Fruit fly (Drosophila melanogaster): ENCODE measurements around the gene Eogt.

Gene Eogt

dm6 chr2L:2398459-2398858 lies 17.6 kb downstream of the Eogt start (continued):
- peak; percentile 10 for TF ChIP-seq PHDP (tag; optimal IDR thresholded peaks at IDR 0.05)
- 0 out of 2 replicates have a peak, but pooled peaks have one; percentile 16 for TF ChIP-seq Ptx1 (GFP tag; IDR thresholded peaks at IDR 0.05)
- peak; percentile 19 for TF ChIP-seq grau (tag; optimal IDR thresholded peaks at IDR 0.05)
- peak; percentile 13; the same call in 1 of the 2 replicates for TF ChIP-seq E2f2 (GFP tag; IDR thresholded peaks at IDR 0.05)
- peak; percentile 29; the same call in 1 of the 2 replicates for TF ChIP-seq Xrp1 (GFP tag; IDR thresholded peaks at IDR 0.05)
- peak; percentile 27 for TF ChIP-seq unpg (GFP tag; optimal IDR thresholded peaks at IDR 0.05)
- TF ChIP-seq lmd (GFP tag; IDR thresholded peaks at IDR 0.05): no peak
- TF ChIP-seq CG8359 (GFP tag; optimal IDR thresholded peaks at IDR 0.05; ENCODE audit: borderline replicate concordance): no peak
- TF ChIP-seq dm (GFP tag; optimal IDR thresholded peaks at IDR 0.05): no peak
- 0 out of 2 replicates have a peak, but pooled peaks have one; percentile 10 for TF ChIP-seq HLH3B (GFP tag; IDR thresholded peaks at IDR 0.05)
- peak; percentile 1 for TF ChIP-seq CG10979 (tag; optimal IDR thresholded peaks at IDR 0.05)
- no peak for TF ChIP-seq CG14667 (GFP tag; IDR thresholded peaks at IDR 0.05)
- TF ChIP-seq hkb (optimal IDR thresholded peaks at IDR 0.05): no peak
- no peak for TF ChIP-seq hkb (GFP tag; IDR thresholded peaks at IDR 0.05)
- TF ChIP-seq sima (GFP tag; optimal IDR thresholded peaks at IDR 0.05): no peak
- peak; percentile 12 for TF ChIP-seq CG7839 (tag; optimal IDR thresholded peaks at IDR 0.05)
- no peak for TF ChIP-seq ash1 (GFP tag; optimal IDR thresholded peaks at IDR 0.05)
- TF ChIP-seq gsb (GFP tag; IDR thresholded peaks at IDR 0.05): no peak
- peak; percentile 23 for TF ChIP-seq CG8388 (GFP tag; optimal IDR thresholded peaks at IDR 0.05)
- peak; percentile 54 for TF ChIP-seq gem (tag; optimal IDR thresholded peaks at IDR 0.05)
- TF ChIP-seq stwl (tag; optimal IDR thresholded peaks at IDR 0.05): no peak
- 0 out of 2 replicates have a peak, but pooled peaks have one; percentile 5 for TF ChIP-seq Ada2b (GFP tag; IDR thresholded peaks at IDR 0.05)
- TF ChIP-seq CG15269 (tag; optimal IDR thresholded peaks at IDR 0.05): peak; percentile 16
- no peak for TF ChIP-seq pan (optimal IDR thresholded peaks at IDR 0.05)
- TF ChIP-seq pan (GFP tag; optimal IDR thresholded peaks at IDR 0.05 in 1 of 2, IDR thresholded peaks at IDR 0.05 in 1 of 2): peak in 1 of 2 experiments; percentile 5
- TF ChIP-seq CG9437 (GFP tag; optimal IDR thresholded peaks at IDR 0.05): no peak
- TF ChIP-seq CG11504 (tag; optimal IDR thresholded peaks at IDR 0.05): peak; percentile 45
- peak; percentile 14 for TF ChIP-seq CG17359 (tag; optimal IDR thresholded peaks at IDR 0.05)
- TF ChIP-seq ttk (GFP tag; IDR thresholded peaks at IDR 0.05): peak; percentile 6; the same call in 1 of the 2 replicates
- TF ChIP-seq Doc3 (GFP tag; IDR thresholded peaks at IDR 0.05; ENCODE audit: partially characterized antibody): no peak
- peak; percentile 11; the same call in 1 of the 2 replicates for TF ChIP-seq CG10366 (GFP tag; IDR thresholded peaks at IDR 0.05)
- TF ChIP-seq nmo (GFP tag; optimal IDR thresholded peaks at IDR 0.05): no peak
- TF ChIP-seq CG4360 (GFP tag; IDR thresholded peaks at IDR 0.05): no peak
- no peak for TF ChIP-seq CkIIα-i1 (GFP tag; IDR thresholded peaks at IDR 0.05)
- no peak for TF ChIP-seq seq (GFP tag; IDR thresholded peaks at IDR 0.05)
- TF ChIP-seq CG12071 (GFP tag; optimal IDR thresholded peaks at IDR 0.05): no peak
- TF ChIP-seq ranshi (GFP tag; IDR thresholded peaks at IDR 0.05): 0 out of 2 replicates have a peak, but pooled peaks have one; percentile 22
- peak; percentile 4 for TF ChIP-seq Xbp1 (GFP tag; optimal IDR thresholded peaks at IDR 0.05)
- TF ChIP-seq Hmr (GFP tag; optimal IDR thresholded peaks at IDR 0.05): no peak
- TF ChIP-seq CG32772 (GFP tag; IDR thresholded peaks at IDR 0.05): 0 out of 2 replicates have a peak, but pooled peaks have one; percentile 33
- 0 out of 2 replicates have a peak, but pooled peaks have one; percentile 22 for TF ChIP-seq sob (GFP tag; IDR thresholded peaks at IDR 0.05)
- TF ChIP-seq sc (optimal IDR thresholded peaks at IDR 0.05): no peak
- TF ChIP-seq sc (GFP tag; optimal IDR thresholded peaks at IDR 0.05): no peak
- TF ChIP-seq CG2678 (tag; optimal IDR thresholded peaks at IDR 0.05): peak; percentile 36
- TF ChIP-seq jing (GFP tag; optimal IDR thresholded peaks at IDR 0.05): no peak
- TF ChIP-seq fd96Cb (tag; optimal IDR thresholded peaks at IDR 0.05): no peak
- TF ChIP-seq lab (GFP tag; optimal IDR thresholded peaks at IDR 0.05): peak; percentile 4
- TF ChIP-seq CG6689 (GFP tag; IDR thresholded peaks at IDR 0.05): 0 out of 2 replicates have a peak, but pooled peaks have one; percentile 9
- peak; percentile 53 for TF ChIP-seq CG31441 (GFP tag; IDR thresholded peaks at IDR 0.05)
- TF ChIP-seq Dfd (GFP tag; optimal IDR thresholded peaks at IDR 0.05): no peak
- TF ChIP-seq Optix (GFP tag; IDR thresholded peaks at IDR 0.05): no peak

Data from whole organism, embryonic.